Worm (Caenorhabditis elegans) whole organism, L4/young adult: ENCODE data around the gene F01G10.9.

Experiments
- W03F9.2 ChIP-seq: fragments of 150-350 bp; optimal IDR thresholded peaks from 2 replicates; lab custom pipeline; 2014; ENCODE audit warnings: missing biosample characterization, missing genetic modification characterization
- dao-5 ChIP-seq: sonication (generic microtip); optimal IDR thresholded peaks from 2 replicates; lab custom pipeline; 2016; ENCODE audit warnings: missing genotype, missing genetic modification characterization, moderate library complexity, missing compliant biosample characterization
- him-1 ChIP-seq: sonication (generic microtip); optimal IDR thresholded peaks from 2 replicates; lab custom pipeline; 2016; ENCODE audit warnings: missing genotype, missing genetic modification reagents, missing genetic modification characterization, missing compliant biosample characterization

F01G10.9 gene

DNA sequence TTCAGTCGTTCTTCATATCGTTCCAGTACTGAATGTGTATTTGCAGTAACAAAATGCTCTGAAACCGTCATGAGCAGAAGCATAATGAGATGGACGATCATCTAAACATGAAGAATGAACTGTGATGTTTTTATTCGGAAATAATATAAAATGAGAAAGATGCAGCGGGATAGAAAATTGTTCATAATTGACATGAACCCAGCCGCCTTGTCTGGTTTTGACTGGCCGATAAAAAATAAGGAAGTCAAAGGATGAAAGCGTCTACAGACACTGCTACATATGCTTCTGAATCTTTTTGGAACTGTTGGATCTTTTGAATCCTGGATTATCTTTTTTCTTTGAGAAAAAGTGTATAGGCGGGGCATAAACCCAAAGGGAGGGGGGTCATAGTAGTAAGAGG, at the start of gene F01G10.9:
F01G10.9 (minus strand) TSS at position 101 of the 400 bp plus-strand sequence.
- TF ChIP-seq W03F9.2 (no peak), him-1 (tag; lab: Kevin White, UChicago) (no peak), dao-5 (tag; lab: Kevin White, UChicago) (no peak)

DNA sequence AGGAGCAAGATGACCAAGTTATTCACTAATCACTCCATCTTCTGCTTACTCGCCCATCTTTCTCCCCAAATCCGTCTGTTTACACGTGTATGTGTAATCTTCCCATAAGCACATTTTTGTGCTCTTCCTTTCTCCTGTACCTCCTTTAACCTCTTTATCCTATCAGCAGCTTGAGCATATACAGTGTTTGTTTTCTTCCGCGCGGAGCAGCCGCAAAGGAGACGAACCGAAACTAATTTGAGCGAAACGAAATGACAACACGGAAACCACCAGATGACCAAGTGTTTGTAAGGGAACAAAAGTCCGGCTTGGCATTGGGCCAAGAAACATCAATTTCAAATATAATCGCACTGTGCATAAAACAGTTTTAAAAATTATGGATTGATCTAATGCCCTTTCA, 44.9 kb upstream of the F01G10.9 start:
- no peak for TF ChIP-seq him-1 (tag; lab: Kevin White, UChicago)
- TF ChIP-seq W03F9.2: no peak
- no peak for TF ChIP-seq dao-5 (tag; lab: Kevin White, UChicago)

DNA sequence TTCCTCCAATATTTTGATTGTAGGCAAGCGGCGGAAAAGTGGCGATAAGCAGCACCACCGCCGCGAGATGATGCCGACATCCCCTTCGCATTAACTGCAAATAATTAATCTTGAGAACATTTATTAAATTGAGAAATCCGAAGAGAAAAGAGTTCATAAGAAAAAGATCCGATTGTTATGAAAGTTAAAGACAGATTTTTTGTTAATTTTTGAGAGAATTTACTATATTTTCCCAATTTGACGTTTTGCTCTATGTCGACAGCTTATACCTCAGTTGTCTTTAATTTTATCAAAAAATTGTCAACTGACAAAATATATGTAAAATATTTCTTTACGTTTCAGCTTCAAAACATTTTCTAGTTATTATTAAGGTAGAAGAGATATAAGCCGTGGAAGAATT, 42.7 kb upstream of the F01G10.9 start, which contains the start of gene R09E10.5:
R09E10.5 (minus strand) TSS at position 101 of the 400 bp plus-strand sequence.
- TF ChIP-seq him-1 (tag; lab: Kevin White, UChicago): no peak

DNA sequence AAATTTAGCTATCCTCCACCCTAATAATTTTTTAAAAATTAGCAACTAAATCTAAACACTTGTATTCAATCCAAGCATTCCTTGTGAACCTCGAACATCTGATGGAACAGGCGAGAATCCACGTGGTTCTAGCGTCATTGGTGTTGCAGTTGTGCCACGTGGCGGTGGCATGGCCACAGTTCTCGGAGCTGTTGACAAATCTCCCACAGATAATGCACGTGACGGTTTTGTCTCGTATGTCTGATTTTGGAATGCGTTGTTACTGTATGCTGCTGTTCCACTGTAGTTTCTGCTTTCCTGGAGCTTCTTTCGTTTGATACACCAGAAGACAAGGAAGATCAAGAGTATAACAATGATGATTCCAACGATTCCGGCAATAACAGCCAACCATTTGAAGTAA, 36.6 kb upstream of the F01G10.9 start:
- TF ChIP-seq him-1 (tag; lab: Kevin White, UChicago): no peak
- TF ChIP-seq W03F9.2: no peak
- no peak for TF ChIP-seq dao-5 (tag; lab: Kevin White, UChicago)

DNA sequence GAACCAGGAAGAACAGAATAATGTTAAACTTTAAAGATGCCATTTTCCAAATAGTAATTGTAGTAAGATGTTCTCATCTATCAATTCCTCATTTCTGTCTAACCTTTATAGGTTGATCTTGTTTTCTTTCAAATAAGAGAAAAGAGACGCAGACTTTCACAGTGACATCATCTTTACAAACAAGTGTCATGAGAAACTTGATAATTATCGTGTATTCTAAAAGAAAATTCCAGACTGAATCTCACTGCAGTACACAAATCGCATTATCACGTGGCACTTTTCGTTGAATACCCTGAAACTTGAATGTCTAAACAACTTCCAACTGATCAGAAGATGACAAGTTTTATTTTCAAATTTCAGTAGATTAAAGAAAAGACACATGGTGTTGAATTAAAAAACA, 35.6 kb upstream of the F01G10.9 start, which contains the start of gene R09E10.13:
R09E10.13 (minus strand) TSS at position 61 of the 400 bp plus-strand sequence.
- TF ChIP-seq him-1 (tag; lab: Kevin White, UChicago) (no peak), dao-5 (tag; lab: Kevin White, UChicago) (no peak), W03F9.2 (no peak)

DNA sequence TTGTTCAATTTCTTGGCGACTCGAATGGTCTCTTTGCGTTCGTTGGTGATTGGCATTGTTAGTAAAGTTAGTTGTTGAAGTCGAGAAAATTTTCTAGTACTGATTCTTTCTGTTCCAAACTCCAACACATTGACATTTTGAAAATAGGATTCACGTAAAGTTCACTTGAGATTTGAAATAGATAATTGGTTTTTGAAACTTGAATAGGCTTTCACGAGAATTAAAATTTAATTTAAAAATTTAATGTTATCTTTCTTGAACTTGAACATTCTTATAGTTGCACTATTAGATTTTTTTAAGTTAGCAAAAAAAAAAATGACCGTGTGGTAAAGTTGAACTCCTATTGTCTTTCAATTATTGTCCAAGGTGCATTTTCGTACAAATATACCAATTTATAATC, 34.6 kb upstream of the F01G10.9 start, which contains the start of gene R09E10.6:
R09E10.6 (minus strand) TSS at position 101 of the 400 bp plus-strand sequence.
- no peak for TF ChIP-seq him-1 (tag; lab: Kevin White, UChicago)
- no peak for TF ChIP-seq W03F9.2

DNA sequence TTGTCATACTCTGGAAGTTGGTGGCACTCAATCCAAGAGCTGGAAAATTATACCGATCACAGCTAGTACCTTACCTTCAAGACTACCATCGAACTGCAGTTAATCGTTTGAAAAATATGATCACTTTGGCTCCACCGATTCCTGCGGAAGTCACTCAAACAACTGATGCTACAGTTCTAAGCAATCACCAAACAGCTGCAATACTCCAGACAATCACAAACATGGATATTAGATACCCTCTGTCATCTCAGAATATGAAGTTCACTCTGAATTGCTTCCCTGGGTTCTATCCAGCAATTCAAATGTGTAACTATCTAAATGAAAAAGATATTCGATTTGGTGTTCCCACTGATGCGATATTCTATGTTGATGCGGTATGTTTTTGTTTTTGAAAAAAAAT, 29.1 kb upstream of the F01G10.9 start:
- TF ChIP-seq dao-5 (tag; lab: Kevin White, UChicago) (no peak), W03F9.2 (no peak), him-1 (tag; lab: Kevin White, UChicago) (no peak)

DNA sequence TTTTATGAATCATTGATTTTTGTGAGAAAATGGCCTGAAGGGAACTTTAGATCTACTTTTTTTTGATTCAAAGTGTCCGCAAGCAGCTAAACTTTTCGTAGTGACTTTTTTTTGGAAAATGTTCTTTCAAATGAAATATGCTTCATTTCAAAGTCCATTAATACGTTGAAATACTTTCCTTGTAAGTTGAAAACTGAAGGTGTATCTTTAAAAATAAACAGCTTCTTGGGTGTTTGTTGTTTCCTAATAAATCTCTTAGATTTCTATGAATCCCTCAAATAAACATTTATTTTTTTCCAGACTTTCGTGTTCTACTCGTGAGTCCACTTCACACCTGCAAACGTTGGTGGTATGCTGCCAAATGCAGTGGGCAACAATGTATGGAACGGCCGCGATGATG, 27.2 kb upstream of the F01G10.9 start, which contains the start of gene ebax-1:
ebax-1 (plus strand) TSS at position 301 of the 400 bp plus-strand sequence.
- TF ChIP-seq W03F9.2: no peak
- TF ChIP-seq dao-5 (tag; lab: Kevin White, UChicago): no peak
- no peak for TF ChIP-seq him-1 (tag; lab: Kevin White, UChicago)

DNA sequence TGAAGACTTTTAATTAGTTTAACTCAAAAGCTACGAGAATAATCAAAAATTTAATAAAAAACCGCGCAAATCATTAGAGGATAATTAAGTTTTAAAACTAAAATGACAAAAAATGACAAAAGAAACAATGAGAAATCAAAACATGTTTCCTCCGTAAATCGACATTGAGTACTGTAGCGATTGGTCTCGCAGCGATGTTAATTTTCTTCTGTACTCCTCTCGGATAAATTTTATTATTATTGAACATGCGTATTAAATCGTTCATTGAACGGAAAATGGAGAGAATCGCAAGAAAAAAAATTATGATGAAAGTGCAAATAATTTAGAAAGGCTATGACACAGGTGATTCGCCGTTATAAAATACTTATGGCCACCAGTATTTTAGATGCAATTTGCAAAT, 25.9 kb upstream of the F01G10.9 start:
- TF ChIP-seq dao-5 (tag; lab: Kevin White, UChicago) (no peak), W03F9.2 (no peak), him-1 (tag; lab: Kevin White, UChicago) (no peak)

DNA sequence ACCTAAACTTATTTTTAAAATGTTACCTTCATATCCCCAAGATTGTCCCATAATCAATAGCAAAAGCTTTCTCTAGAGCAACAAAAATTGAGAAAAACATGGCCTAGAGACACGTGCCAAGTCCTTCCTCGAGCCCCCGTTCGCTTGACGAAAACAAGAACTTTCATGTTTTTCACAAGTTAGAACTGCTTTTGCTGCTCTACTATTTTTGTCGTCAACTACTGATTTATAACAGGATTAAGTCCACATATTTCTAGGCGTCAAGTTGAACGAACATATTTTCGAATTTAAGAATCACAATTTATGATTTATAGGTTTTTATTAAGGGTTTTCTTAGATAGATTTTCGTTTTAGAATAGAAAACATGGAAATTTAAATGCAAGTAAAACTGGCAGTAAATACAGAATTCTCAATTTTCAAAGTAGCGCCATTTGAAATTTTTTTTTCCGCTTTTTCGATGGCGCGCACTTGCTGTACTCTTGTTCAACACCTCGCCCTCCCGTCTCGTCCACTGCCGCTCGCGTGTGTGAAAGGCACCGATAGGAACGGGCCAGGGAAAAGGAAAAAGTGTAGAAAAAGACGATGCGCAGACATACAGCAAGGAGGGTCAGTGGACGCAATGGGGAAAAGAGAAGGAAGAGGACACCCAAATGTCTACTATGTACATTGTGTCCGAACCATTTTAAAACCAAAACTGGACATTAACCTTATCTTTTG, 24.9 kb upstream of the F01G10.9 start, which contains the start of gene rad-51:
rad-51 (minus strand) TSS at position 51 of the 717 bp plus-strand sequence.
- TF ChIP-seq W03F9.2 (no peak), him-1 (tag; lab: Kevin White, UChicago) (no peak), dao-5 (tag; lab: Kevin White, UChicago) (no peak)

DNA sequence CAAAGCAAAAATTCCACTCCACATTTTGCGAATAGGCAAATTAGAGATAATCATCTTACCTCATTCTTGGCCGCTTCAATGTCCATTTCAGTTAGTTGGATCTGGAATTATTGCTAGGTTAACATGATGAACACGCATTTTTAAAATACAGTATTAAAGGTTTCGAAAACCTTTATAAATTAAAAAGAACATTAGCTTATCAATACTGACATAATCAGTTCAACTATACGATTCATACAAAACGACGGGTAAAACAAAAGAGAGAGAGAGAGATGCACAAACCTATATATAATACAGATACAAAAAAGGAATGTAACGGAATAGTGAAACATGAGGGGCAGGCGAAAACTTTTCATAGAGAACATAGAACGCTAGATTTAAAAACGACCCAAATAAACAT, 22.0 kb upstream of the F01G10.9 start, which contains the start of gene thk-1:
thk-1 (minus strand) TSS at position 101 of the 400 bp plus-strand sequence.
- TF ChIP-seq dao-5 (tag; lab: Kevin White, UChicago) (no peak), W03F9.2 (no peak), him-1 (tag; lab: Kevin White, UChicago) (no peak)

DNA sequence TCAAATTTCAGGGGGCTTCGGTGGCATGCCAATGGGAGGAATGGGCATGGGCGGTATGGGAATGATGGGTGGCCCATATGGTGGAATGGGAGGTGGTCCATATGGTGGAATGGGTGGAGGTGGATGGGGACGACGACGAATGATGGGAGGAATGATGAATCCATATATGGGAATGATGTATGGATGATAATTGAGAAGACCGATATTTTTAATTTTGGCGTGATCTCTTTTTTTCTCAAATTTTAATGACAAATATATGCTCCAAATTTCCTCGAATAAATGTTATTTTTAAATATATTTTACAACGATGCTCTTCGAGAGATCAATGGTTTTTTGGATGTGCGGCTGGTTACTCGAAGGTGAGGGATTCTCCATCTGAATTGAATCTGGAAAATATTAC, 18.3 kb upstream of the F01G10.9 start, which contains the start of gene Y43C5A.4:
Y43C5A.4 (plus strand) TSS at position 301 of the 400 bp plus-strand sequence.
- TF ChIP-seq W03F9.2 (no peak), him-1 (tag; lab: Kevin White, UChicago) (no peak), dao-5 (tag; lab: Kevin White, UChicago) (no peak)

DNA sequence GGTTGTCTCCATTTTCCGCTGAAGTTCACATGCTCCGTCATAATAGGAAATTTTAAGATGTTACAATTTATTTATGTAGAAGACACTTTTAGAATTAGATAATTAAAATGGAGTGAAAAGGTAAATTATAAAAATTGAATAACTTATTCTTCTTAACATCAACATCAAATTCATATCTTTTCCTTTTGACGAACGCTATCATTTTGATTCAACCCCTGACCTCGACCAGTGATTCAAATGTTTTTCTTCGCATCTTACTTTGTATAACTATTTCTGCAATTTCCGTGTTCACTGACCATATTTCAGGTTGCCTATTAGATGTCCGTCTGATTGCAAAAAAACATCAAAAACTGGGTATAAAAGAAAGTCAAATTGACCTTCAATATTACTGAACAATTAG, 17.5 kb upstream of the F01G10.9 start, which contains the start of gene Y43C5A.7:
Y43C5A.7 (plus strand) TSS at position 301 of the 400 bp plus-strand sequence.
- TF ChIP-seq him-1 (tag; lab: Kevin White, UChicago): no peak
- TF ChIP-seq W03F9.2: no peak
- no peak for TF ChIP-seq dao-5 (tag; lab: Kevin White, UChicago)

DNA sequence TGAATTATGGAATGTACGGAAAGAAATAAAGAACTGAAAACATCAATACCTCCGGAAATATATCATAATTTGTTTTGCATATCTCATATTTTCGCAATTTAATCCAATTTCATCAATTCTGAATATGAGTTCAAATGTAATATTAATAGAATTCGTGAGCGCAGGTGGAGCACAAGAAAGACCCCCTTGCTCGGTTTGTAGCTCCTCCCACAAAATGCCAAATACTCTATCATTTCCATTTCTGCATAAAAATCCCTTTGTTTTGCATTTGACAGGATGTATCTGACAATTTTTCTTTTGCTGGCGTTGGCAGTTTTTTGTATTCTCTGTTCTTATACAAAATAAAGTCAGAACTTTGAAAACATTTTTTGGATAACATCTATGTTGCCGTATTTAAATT, 15.6 kb upstream of the F01G10.9 start:
- TF ChIP-seq dao-5 (tag; lab: Kevin White, UChicago) (no peak), W03F9.2 (no peak), him-1 (tag; lab: Kevin White, UChicago) (no peak)
